Fruit fly (Drosophila melanogaster) whole organism, embryonic: Measurements from ENCODE around the gene CG3040.

Experiments
- Abd-B ChIP-seq: fragments of 200-800 bp; sonication (Bioruptor generic); optimal IDR thresholded peaks from 2 replicates; lab custom pipeline; 2018; ENCODE audit warnings: missing biosample characterization, mild to moderate bottlenecking, missing genetic modification characterization, moderate library complexity
- B-H1 ChIP-seq: fragments of 200-800 bp; sonication (Bioruptor generic); IDR thresholded peaks from 3 replicates; pipeline ENCODE4 v1.3.6; 2022; ENCODE audit warnings: missing biosample characterization, missing genetic modification characterization
- CG10543 ChIP-seq: fragments of 200-800 bp; sonication (Bioruptor generic); optimal IDR thresholded peaks from 3 replicates; lab custom pipeline; 2017; ENCODE audit warnings: missing biosample characterization, mild to moderate bottlenecking, missing genetic modification characterization, moderate library complexity
- CG10959 ChIP-seq: fragments of 200-800 bp; sonication (Bioruptor generic); IDR thresholded peaks from 2 replicates; pipeline ENCODE4 v1.3.6; 2022; ENCODE audit warnings: missing biosample characterization, missing genetic modification characterization
- CG10979 ChIP-seq: fragments of 200-800 bp; sonication (Bioruptor generic); optimal IDR thresholded peaks from 2 replicates; lab custom pipeline; 2018; ENCODE audit warnings: missing biosample characterization, mild to moderate bottlenecking, missing genetic modification characterization, moderate library complexity
- CG12155 ChIP-seq: fragments of 200-800 bp; sonication (Bioruptor generic); optimal IDR thresholded peaks from 3 replicates; lab custom pipeline; 2016; ENCODE audit warnings: missing biosample characterization, missing genetic modification characterization
- CG12236 ChIP-seq: fragments of 200-800 bp; sonication (Bioruptor generic); optimal IDR thresholded peaks from 2 replicates; lab custom pipeline; 2016; ENCODE audit warnings: missing biosample characterization, missing genetic modification characterization
- CG12391 ChIP-seq: fragments of 200-800 bp; sonication (Bioruptor generic); optimal IDR thresholded peaks from 3 replicates; lab custom pipeline; 2018; ENCODE audit warnings: missing biosample characterization, mild to moderate bottlenecking, missing genetic modification characterization, moderate library complexity
- CG13424 ChIP-seq: fragments of 200-800 bp; sonication (Bioruptor generic); optimal IDR thresholded peaks from 2 replicates; lab custom pipeline; 2019; ENCODE audit warnings: missing biosample characterization, mild to moderate bottlenecking, missing genetic modification characterization, moderate library complexity
- CG16863 ChIP-seq: fragments of 200-800 bp; sonication (Bioruptor generic); optimal IDR thresholded peaks from 3 replicates; lab custom pipeline; 2016; ENCODE audit warnings: missing biosample characterization, missing genetic modification characterization
- CG17359 ChIP-seq: fragments of 200-800 bp; sonication (Bioruptor generic); optimal IDR thresholded peaks from 3 replicates; lab custom pipeline; 2018; ENCODE audit warnings: missing biosample characterization, mild to moderate bottlenecking, missing genetic modification characterization, moderate library complexity
- CG17612 ChIP-seq: fragments of 200-800 bp; sonication (Bioruptor generic); IDR thresholded peaks from 2 replicates; pipeline ENCODE4 v1.3.6; 2022; ENCODE audit warnings: missing biosample characterization, missing genetic modification characterization
- CG2712 ChIP-seq: fragments of 200-800 bp; optimal IDR thresholded peaks from 3 replicates; lab custom pipeline; 2019; ENCODE audit warnings: missing biosample characterization, mild to moderate bottlenecking, missing genetic modification characterization, moderate library complexity
- CG3065 ChIP-seq: fragments of 200-800 bp; sonication (Bioruptor generic); optimal IDR thresholded peaks from 2 replicates; lab custom pipeline; 2016; ENCODE audit warnings: missing biosample characterization, missing genetic modification characterization
- CG31388 ChIP-seq: fragments of 200-800 bp; sonication (Bioruptor generic); optimal IDR thresholded peaks from 2 replicates; lab custom pipeline; 2016; ENCODE audit warnings: missing biosample characterization, missing genetic modification characterization
- CG3726 ChIP-seq: fragments of 200-800 bp; sonication (Bioruptor generic); IDR thresholded peaks from 3 replicates; pipeline ENCODE4, ENCODE4 v1.3.6; 2022; ENCODE audit warnings: missing biosample characterization, missing genetic modification characterization
- CG6254 ChIP-seq: fragments of 200-800 bp; sonication (Bioruptor generic); optimal IDR thresholded peaks from 3 replicates; lab custom pipeline; 2017; ENCODE audit warnings: mild to moderate bottlenecking, missing biosample characterization, missing genetic modification reagents, missing genetic modification characterization
- CG6765 ChIP-seq: fragments of 200-800 bp; sonication (Bioruptor generic); optimal IDR thresholded peaks from 3 replicates; lab custom pipeline; 2017; ENCODE audit warnings: missing biosample characterization, mild to moderate bottlenecking, missing genetic modification characterization
- CG8388 ChIP-seq: fragments of 200-800 bp; sonication (Bioruptor generic); optimal IDR thresholded peaks from 2 replicates; lab custom pipeline; 2019; ENCODE audit warnings: missing biosample characterization, mild to moderate bottlenecking, missing genetic modification characterization, moderate library complexity
- E2f1 ChIP-seq: fragments of 200-800 bp; sonication (Bioruptor generic); IDR thresholded peaks from 2 replicates; pipeline ENCODE4 v1.3.6; 2022; ENCODE audit warnings: missing biosample characterization, missing genetic modification characterization
- Hr78 ChIP-seq, 2 experiments: fragments of 200-800 bp in 1 of 2; fragments of >200 bp in 1 of 2; sonication (Bioruptor generic) in 1 of 2; optimal IDR thresholded peaks; 2 replicates each; lab custom pipeline; 2017 to 2019; ENCODE audit warnings: missing biosample characterization in 2 of 2, missing genetic modification characterization in 2 of 2, mild to moderate bottlenecking in 1 of 2, moderate library complexity in 1 of 2
- Oaz ChIP-seq: fragments of 200-800 bp; sonication (Bioruptor generic); IDR thresholded peaks from 2 replicates; pipeline ENCODE4 v1.3.6; 2022; ENCODE audit warnings: missing biosample characterization, missing genetic modification characterization
- Sin3A ChIP-seq: fragments of >200 bp; optimal IDR thresholded peaks from 2 replicates; lab custom pipeline; 2018
- Xrp1 ChIP-seq: fragments of 200-800 bp; sonication (Bioruptor generic); IDR thresholded peaks from 2 replicates; pipeline ENCODE4 v1.3.6; 2022; ENCODE audit warnings: missing biosample characterization, missing genetic modification characterization
- cas ChIP-seq: fragments of 200-800 bp; sonication (Bioruptor generic); IDR thresholded peaks from 2 replicates; pipeline ENCODE4 v1.3.6; 2022; ENCODE audit warnings: missing biosample characterization, missing genetic modification characterization
- corto ChIP-seq: fragments of 200-800 bp; sonication (Bioruptor generic); optimal IDR thresholded peaks from 2 replicates; lab custom pipeline; 2016; ENCODE audit warnings: missing biosample characterization, mild to moderate bottlenecking, missing genetic modification characterization, moderate library complexity
- dati ChIP-seq: fragments of 200-800 bp; sonication (Bioruptor generic); IDR thresholded peaks from 2 replicates; pipeline ENCODE4 v1.3.6; 2022; ENCODE audit warnings: missing biosample characterization, missing genetic modification characterization
- dimm ChIP-seq: fragments of 200-800 bp; sonication (Bioruptor generic); IDR thresholded peaks from 2 replicates; pipeline ENCODE4 v1.3.6; 2022; ENCODE audit warnings: missing biosample characterization, missing genetic modification characterization
- esg ChIP-seq: fragments of 200-800 bp; sonication (Bioruptor generic); conservative IDR thresholded peaks from 2 replicates; pipeline ENCODE4 v1.3.6; 2022; ENCODE audit warnings: missing biosample characterization, missing genetic modification characterization
- hb ChIP-seq: fragments of 200-800 bp; sonication (Bioruptor generic); IDR thresholded peaks from 3 replicates; pipeline ENCODE4 v1.3.6; 2022; ENCODE audit warnings: missing biosample characterization, missing genetic modification characterization; ENCODE audit not compliant: partially characterized antibody
- insv ChIP-seq, 2 experiments: fragments of 200-800 bp; sonication (Bioruptor generic); optimal IDR thresholded peaks; 3 replicates each; lab custom pipeline; 2016 to 2018; ENCODE audit warnings: missing biosample characterization in 2 of 2, missing genetic modification characterization in 2 of 2
- ken ChIP-seq: fragments of 200-800 bp; sonication (Bioruptor generic); IDR thresholded peaks from 3 replicates; pipeline ENCODE4 v1.3.6; 2022; ENCODE audit warnings: missing biosample characterization, missing genetic modification characterization
- lbe ChIP-seq: fragments of 200-800 bp; sonication (Bioruptor generic); optimal IDR thresholded peaks from 2 replicates; lab custom pipeline; 2016; ENCODE audit warnings: missing biosample characterization, mild to moderate bottlenecking, missing genetic modification characterization
- lola ChIP-seq, 3 experiments: fragments of >200 bp in 2 of 3; fragments of 200-800 bp in 1 of 3; sonication (Bioruptor generic) in 1 of 3; optimal IDR thresholded peaks; 2 replicates each; lab custom pipeline; 2017 to 2019; ENCODE audit warnings: missing biosample characterization in 3 of 3, missing genetic modification characterization in 3 of 3, mild to moderate bottlenecking in 1 of 3, moderate library complexity in 1 of 3
- pfk ChIP-seq: fragments of 200-800 bp; sonication (Bioruptor generic); optimal IDR thresholded peaks from 2 replicates; lab custom pipeline; 2018; ENCODE audit warnings: missing biosample characterization, mild to moderate bottlenecking, missing genetic modification characterization, moderate library complexity
- pho ChIP-seq: fragments of 200-800 bp; sonication (Bioruptor generic); optimal IDR thresholded peaks from 2 replicates; lab custom pipeline; 2016; ENCODE audit warnings: missing biosample characterization, missing genetic modification characterization
- pita ChIP-seq: fragments of 200-800 bp; sonication (Bioruptor generic); optimal IDR thresholded peaks from 2 replicates; lab custom pipeline; 2017; ENCODE audit warnings: missing biosample characterization, mild to moderate bottlenecking, missing genetic modification characterization
- pros ChIP-seq: fragments of 200-800 bp; sonication (Bioruptor generic); optimal IDR thresholded peaks from 3 replicates; lab custom pipeline; 2019; ENCODE audit warnings: missing biosample characterization, mild to moderate bottlenecking, missing genetic modification characterization, moderate library complexity
- sc ChIP-seq, 3 experiments: fragments of >200 bp in 2 of 3; fragments of 200-800 bp in 1 of 3; sonication (Bioruptor generic) in 1 of 3; optimal IDR thresholded peaks; 2 replicates in 2 of 3; 3 replicates in 1 of 3; lab custom pipeline; 2017; ENCODE audit warnings: mild to moderate bottlenecking in 1 of 3, missing biosample characterization in 1 of 3, missing genetic modification characterization in 1 of 3, missing genetic modification reagents in 1 of 3
- sens-2 ChIP-seq: fragments of 200-800 bp; sonication (Bioruptor generic); IDR thresholded peaks from 2 replicates; pipeline ENCODE4 v1.3.6; 2022; ENCODE audit warnings: missing biosample characterization, missing genetic modification characterization
- slbo ChIP-seq: fragments of 200-800 bp; sonication (Bioruptor generic); IDR thresholded peaks from 2 replicates; pipeline ENCODE4 v1.3.6; 2022; ENCODE audit warnings: missing biosample characterization, missing genetic modification characterization
- so ChIP-seq: fragments of 200-800 bp; sonication (Bioruptor generic); IDR thresholded peaks from 3 replicates; pipeline ENCODE4 v1.3.6; 2022; ENCODE audit warnings: missing biosample characterization, missing genetic modification characterization
- sob ChIP-seq: fragments of 200-800 bp; sonication (Bioruptor generic); IDR thresholded peaks from 2 replicates; pipeline ENCODE4 v1.3.6; 2022; ENCODE audit warnings: missing biosample characterization, missing genetic modification characterization
- sr ChIP-seq: fragments of 200-800 bp; sonication (Bioruptor generic); IDR thresholded peaks from 3 replicates; pipeline ENCODE4 v1.3.6; 2022; ENCODE audit warnings: missing biosample characterization, missing genetic modification characterization
- trh ChIP-seq: fragments of 200-800 bp; sonication (Bioruptor generic); optimal IDR thresholded peaks from 2 replicates; lab custom pipeline; 2016; ENCODE audit warnings: missing biosample characterization, missing genetic modification characterization
- ttk ChIP-seq: fragments of 200-800 bp; sonication (Bioruptor generic); IDR thresholded peaks from 2 replicates; pipeline ENCODE4 v2.1.2; 2022; ENCODE audit warnings: missing biosample characterization, missing genetic modification characterization
- vvl ChIP-seq: fragments of 200-800 bp; sonication (Bioruptor generic); IDR thresholded peaks from 2 replicates; pipeline ENCODE4 v1.3.6; 2022; ENCODE audit warnings: missing biosample characterization, missing genetic modification characterization
- zfh1 ChIP-seq: fragments of 200-800 bp; sonication (Bioruptor generic); IDR thresholded peaks from 3 replicates; pipeline ENCODE4 v1.3.6; 2022; ENCODE audit warnings: missing biosample characterization, missing genetic modification characterization
- zfh2 ChIP-seq: fragments of 200-800 bp; sonication (Bioruptor generic); optimal IDR thresholded peaks from 2 replicates; lab custom pipeline; 2016; ENCODE audit warnings: missing biosample characterization, missing genetic modification characterization

Gene CG3040

DNA sequence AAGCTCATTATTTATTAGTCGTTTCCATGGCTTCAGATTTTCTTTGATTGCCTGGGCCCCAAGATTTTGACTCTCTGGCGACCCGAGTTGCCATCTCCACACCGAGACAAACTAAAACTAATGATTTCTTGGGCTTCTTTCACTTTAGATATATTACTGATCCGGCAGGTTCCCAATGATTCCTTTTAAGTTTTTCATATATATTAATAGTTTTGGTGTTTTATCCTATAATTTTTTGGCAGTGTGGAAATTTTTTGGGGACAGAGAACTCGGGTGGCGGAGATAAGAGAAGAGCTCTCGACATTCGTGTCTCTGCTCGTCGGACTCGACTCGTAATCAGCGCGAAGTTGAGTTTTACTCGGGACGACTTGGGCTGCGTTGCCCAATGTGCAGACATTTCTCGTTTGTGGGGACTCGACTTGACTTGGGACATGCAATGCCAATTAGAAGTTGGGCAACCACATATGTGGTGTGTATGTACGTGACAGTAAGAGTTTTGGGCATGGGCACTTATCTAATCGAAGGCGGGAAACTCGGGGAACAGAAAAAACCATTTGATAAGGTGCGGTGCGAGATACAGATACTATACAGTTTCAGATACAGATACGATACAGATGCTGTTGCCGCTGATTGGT, 28.1 kb upstream of the CG3040 start (continued):
- peak; percentile 74 for TF ChIP-seq vvl (GFP tag; lab: Robert Waterston, UW)
- no peak for TF ChIP-seq sc (optimal IDR thresholded peaks at IDR 0.05; lab: Kevin White, UChicago)
- TF ChIP-seq sc (GFP tag; optimal IDR thresholded peaks at IDR 0.05; lab: Kevin White, UChicago): peak; percentile 22
- TF ChIP-seq CG8388 (GFP tag; lab: Kevin White, UChicago): peak; percentile 33
- no peak for TF ChIP-seq pros (GFP tag; lab: Kevin White, UChicago)
- TF ChIP-seq CG6254 (GFP tag; lab: Kevin White, UChicago): peak; percentile 37
- TF ChIP-seq B-H1 (GFP tag; lab: Robert Waterston, UW): peak; percentile 47; the same call in 1 of the 3 replicates
- TF ChIP-seq dimm: no peak
- TF ChIP-seq dati (GFP tag; lab: Robert Waterston, UW): no peak
- no peak for TF ChIP-seq pita
- no peak for TF ChIP-seq cas (GFP tag; lab: Robert Waterston, UW)
- TF ChIP-seq Oaz (GFP tag; lab: Robert Waterston, UW): no peak
- no peak for TF ChIP-seq sens-2 (GFP tag; lab: Robert Waterston, UW)
- TF ChIP-seq CG10959 (GFP tag; lab: Robert Waterston, UW): 0 out of 2 replicates have a peak, but pooled peaks have one; percentile 20
- TF ChIP-seq CG12155 (GFP tag; lab: Kevin White, UChicago): no peak
- no peak for TF ChIP-seq CG31388
- TF ChIP-seq Xrp1 (GFP tag; lab: Robert Waterston, UW): peak; percentile 51
- TF ChIP-seq CG3726: no peak
- TF ChIP-seq E2f1 (GFP tag; lab: Robert Waterston, UW): peak; percentile 50; the same call in 1 of the 2 replicates
- TF ChIP-seq CG10543 (GFP tag; lab: Kevin White, UChicago): peak; percentile 35
- TF ChIP-seq zfh2: no peak
- peak; percentile 8 for TF ChIP-seq Abd-B (GFP tag; lab: Kevin White, UChicago)
- peak; percentile 36 for TF ChIP-seq pho (GFP tag; lab: Kevin White, UChicago)
- TF ChIP-seq esg (GFP tag; lab: Robert Waterston, UW): no peak
- TF ChIP-seq lbe (GFP tag; lab: Kevin White, UChicago): peak; percentile 39
- no peak for TF ChIP-seq CG3065 (GFP tag; lab: Kevin White, UChicago)
- TF ChIP-seq CG17359: peak; percentile 60
- peak; percentile 57; the same call in 1 of the 2 replicates for TF ChIP-seq slbo (GFP tag; lab: Robert Waterston, UW)
- TF ChIP-seq CG6765 (GFP tag; lab: Kevin White, UChicago): no peak
- peak; percentile 12 for TF ChIP-seq CG16863
- no peak for TF ChIP-seq trh (GFP tag; lab: Kevin White, UChicago)
- peak; percentile 63 for TF ChIP-seq CG13424 (tag; lab: Kevin White, UChicago)
- peak; percentile 23; the same call in 1 of the 3 replicates for TF ChIP-seq so
- TF ChIP-seq insv (GFP tag; optimal IDR thresholded peaks at IDR 0.05; lab: Kevin White, UChicago): peak in 1 of 2 experiments; percentile 35
- TF ChIP-seq zfh1 (GFP tag; lab: Robert Waterston, UW): 0 out of 3 replicates have a peak, but pooled peaks have one; percentile 42
- TF ChIP-seq CG12236 (GFP tag; lab: Kevin White, UChicago): no peak
- TF ChIP-seq Sin3A: no peak
- no peak for TF ChIP-seq ttk
- TF ChIP-seq hb (GFP tag; lab: Robert Waterston, UW): no peak
- 0 out of 2 replicates have a peak, but pooled peaks have one; percentile 49 for TF ChIP-seq sob (GFP tag; lab: Robert Waterston, UW)
- TF ChIP-seq corto: peak; percentile 31
- peak; percentile 72 for TF ChIP-seq CG2712 (tag; lab: Kevin White, UChicago)
- TF ChIP-seq pfk: no peak
- no peak for TF ChIP-seq sr (GFP tag; lab: Robert Waterston, UW)
- no peak for TF ChIP-seq ken (GFP tag; lab: Robert Waterston, UW)
- TF ChIP-seq lola (GFP tag; optimal IDR thresholded peaks at IDR 0.05; lab: Kevin White, UChicago): no peak
- no peak for TF ChIP-seq Hr78 (GFP tag; optimal IDR thresholded peaks at IDR 0.05; lab: Kevin White, UChicago)
- peak; percentile 47 for TF ChIP-seq CG12391 (tag; lab: Kevin White, UChicago)
- TF ChIP-seq CG17612: no peak
- TF ChIP-seq CG10979 (tag; lab: Kevin White, UChicago): peak; percentile 35
